Fruit fly (Drosophila melanogaster): ENCODE measurements around the gene CG1998.
A peak's percentile ranks its signal among the peaks of the same experiment; 100 is the strongest.

The CG1998 gene

dm6 chrX:13383770-13384169, 29.1 kb downstream of the CG1998 start:
- peak; percentile 26 for TF ChIP-seq CG17801 (GFP tag; optimal IDR thresholded peaks at IDR 0.05; ENCODE audit: partially characterized antibody)

dm6 chrX:13376520-13376919, 36.4 kb downstream of the CG1998 start:
- peak; percentile 73 for TF ChIP-seq CG17801 (GFP tag; optimal IDR thresholded peaks at IDR 0.05; ENCODE audit: partially characterized antibody)

- no peak for TF ChIP-seq CG17801 (GFP tag; optimal IDR thresholded peaks at IDR 0.05; ENCODE audit: partially characterized antibody)
Measured at dm6 chrX:13375489-13375997, 37.3 kb downstream of the CG1998 start.

- TF ChIP-seq CG17801 (GFP tag; optimal IDR thresholded peaks at IDR 0.05; ENCODE audit: partially characterized antibody) = no peak
Measured at dm6 chrX:13374979-13375378, 37.9 kb downstream of the CG1998 start.

dm6 chrX:13374154-13374536, 38.7 kb downstream of the CG1998 start:
- TF ChIP-seq CG17801 (GFP tag; optimal IDR thresholded peaks at IDR 0.05; ENCODE audit: partially characterized antibody) = no peak

- TF ChIP-seq CG17801 (GFP tag; optimal IDR thresholded peaks at IDR 0.05; ENCODE audit: partially characterized antibody) = peak; percentile 48
Measured at dm6 chrX:13373239-13374153, 39.4 kb downstream of the CG1998 start.

dm6 chrX:13372512-13372911, 40.4 kb downstream of the CG1998 start:
- TF ChIP-seq CG17801 (GFP tag; optimal IDR thresholded peaks at IDR 0.05; ENCODE audit: partially characterized antibody) = no peak

- TF ChIP-seq CG17801 (GFP tag; optimal IDR thresholded peaks at IDR 0.05; ENCODE audit: partially characterized antibody) = no peak
Measured at dm6 chrX:13371704-13372049, 41.2 kb downstream of the CG1998 start.

- TF ChIP-seq CG17801 (GFP tag; optimal IDR thresholded peaks at IDR 0.05; ENCODE audit: partially characterized antibody) = peak; percentile 55
Measured at dm6 chrX:13370826-13371703, 41.8 kb downstream of the CG1998 start.

dm6 chrX:13370306-13370705, 42.6 kb downstream of the CG1998 start, which contains the start of gene CG1640:
CG1640 (plus strand) TSS chrX:13370606.
- TF ChIP-seq CG17801 (GFP tag; optimal IDR thresholded peaks at IDR 0.05; ENCODE audit: partially characterized antibody) = no peak

- no peak for TF ChIP-seq CG17801 (GFP tag; optimal IDR thresholded peaks at IDR 0.05; ENCODE audit: partially characterized antibody)
Measured at dm6 chrX:13369438-13369837, 43.4 kb downstream of the CG1998 start.

dm6 chrX:13368149-13368548, 44.7 kb downstream of the CG1998 start, which contains the start of gene dmrt11E:
dmrt11E (plus strand) TSS chrX:13368191.
- no peak for TF ChIP-seq CG17801 (GFP tag; optimal IDR thresholded peaks at IDR 0.05; ENCODE audit: partially characterized antibody)

Data from ovary, adult (tissue).